Fruit fly (Drosophila melanogaster) whole organism: ENCODE results near the gene fy.

Experiments
- psq ChIP-seq: fragments of >200 bp; optimal IDR thresholded peaks from 2 replicates; lab custom pipeline; 2017
- usp ChIP-seq: fragments of >200 bp; optimal IDR thresholded peaks from 2 replicates; lab custom pipeline; 2017; ENCODE audit warnings: missing biosample characterization, missing genetic modification characterization, mixed read lengths

DNA sequence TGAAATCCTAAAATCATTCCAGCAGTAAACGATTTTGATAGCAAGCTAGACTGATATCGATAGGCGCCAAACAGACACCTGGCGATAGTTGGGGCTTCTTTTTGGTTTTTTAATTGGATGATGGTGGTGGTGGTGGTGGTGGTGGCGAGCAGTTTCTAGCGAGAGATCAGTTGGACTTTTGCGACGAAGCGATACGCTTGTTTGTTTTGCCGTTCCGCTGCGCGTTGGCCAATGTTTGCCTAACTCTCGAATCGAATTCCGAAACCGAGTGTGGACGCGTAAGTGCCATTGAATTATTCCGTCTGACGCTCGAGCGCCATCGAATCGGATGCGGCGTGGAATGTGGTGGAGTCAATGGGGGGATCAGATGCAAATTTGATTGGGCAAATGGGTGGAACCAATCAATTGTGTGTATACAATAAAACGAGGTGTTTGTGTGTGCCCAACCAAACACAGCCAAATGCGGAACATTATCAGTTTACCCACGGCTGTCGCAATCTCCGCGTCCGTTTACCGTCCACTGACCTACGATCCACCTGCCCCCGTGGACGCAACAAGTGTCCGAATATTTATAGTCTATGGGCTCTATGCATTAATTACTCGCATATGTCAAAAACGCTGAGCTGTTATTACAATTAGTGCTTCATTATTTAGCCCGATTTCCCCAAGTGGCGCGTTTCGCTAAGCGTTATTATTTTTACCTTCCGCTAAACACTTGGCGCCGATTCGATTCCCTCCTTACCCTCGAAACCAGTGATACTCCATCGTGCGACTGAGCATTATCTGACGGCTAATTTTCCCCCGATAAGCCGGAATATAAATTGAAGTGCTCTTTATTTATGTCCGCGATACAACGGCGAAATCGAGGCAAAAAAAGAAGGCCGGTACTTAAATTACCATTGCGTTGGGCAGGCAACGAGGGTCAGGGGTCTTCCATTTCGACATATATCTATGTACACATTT, 32.4 kb downstream of the fy start, which contains the start of gene CG17292:
- TF ChIP-seq usp (GFP tag; lab: Kevin White, UChicago) (no peak), psq (lab: Kevin White, UChicago) (no peak)
